Worm (Caenorhabditis elegans): ENCODE results near the gene fut-6.

Gene fut-6

ce11 chrII:4658245-4658644 is 2.5 kb upstream of the fut-6 start:
- TF ChIP-seq die-1 (tag; optimal IDR thresholded peaks at IDR 0.05) (no peak), Y56A3A.18 (GFP tag; IDR thresholded peaks at IDR 0.05) (no peak), nhr-90 (tag; optimal IDR thresholded peaks at IDR 0.05) (no peak), C17E4.6 (GFP tag; IDR thresholded peaks at IDR 0.05) (no peak), him-1 (tag; optimal IDR thresholded peaks at IDR 0.05) (no peak), Y67H2A.10 (GFP tag; conservative IDR thresholded peaks at IDR 0.05) (no peak), ztf-26 (tag; optimal IDR thresholded peaks at IDR 0.05) (no peak), sdz-38 (tag; optimal IDR thresholded peaks at IDR 0.05) (no peak), madf-10 (tag; optimal IDR thresholded peaks at IDR 0.05) (no peak)

- TF ChIP-seq let-526 (GFP tag; IDR thresholded peaks at IDR 0.05) (no peak), F10E7.11 (tag; optimal IDR thresholded peaks at IDR 0.05) (no peak), ztf-18 (tag; optimal IDR thresholded peaks at IDR 0.05) (no peak), cebp-1 (GFP tag; IDR thresholded peaks at IDR 0.05) (no peak), cebp-1 (tag; optimal IDR thresholded peaks at IDR 0.05) (no peak), repo-1 (tag; optimal IDR thresholded peaks at IDR 0.05) (no peak), bed-2 (GFP tag; IDR thresholded peaks at IDR 0.05) (no peak), F57A8.1 (GFP tag; optimal IDR thresholded peaks at IDR 0.05) (no peak), ceh-58 (GFP tag; IDR thresholded peaks at IDR 0.05) (no peak), rpc-1 (optimal IDR thresholded peaks at IDR 0.05) (no peak), rpc-1 (tag; optimal IDR thresholded peaks at IDR 0.05) (no peak), Y53G8AR.9 (GFP tag; conservative IDR thresholded peaks at IDR 0.05) (no peak), K12H6.12 (tag; optimal IDR thresholded peaks at IDR 0.05) (no peak), lir-1 (GFP tag; conservative IDR thresholded peaks at IDR 0.05) (no peak), ccch-3 (GFP tag; optimal IDR thresholded peaks at IDR 0.05) (no peak), hlh-26 (GFP tag; conservative IDR thresholded peaks at IDR 0.05) (no peak), mes-4 (tag; optimal IDR thresholded peaks at IDR 0.05) (no peak), unc-62 (GFP tag; optimal IDR thresholded peaks at IDR 0.05) (no peak), F49E8.2 (tag; optimal IDR thresholded peaks at IDR 0.05; ENCODE audit: insufficient read depth) (no peak), rcor-1 (GFP tag; IDR thresholded peaks at IDR 0.05) (no peak)
Measured at ce11 chrII:4657370-4657769, 1.6 kb upstream of the fut-6 start.

- TF ChIP-seq snpc-4 (GFP tag; optimal IDR thresholded peaks at IDR 0.05): no peak
- no peak for TF ChIP-seq snpc-4 (tag; optimal IDR thresholded peaks at IDR 0.05)
- TF ChIP-seq hlh-12 (tag; optimal IDR thresholded peaks at IDR 0.05): no peak
- TF ChIP-seq ets-4 (GFP tag; optimal IDR thresholded peaks at IDR 0.05): no peak
Measured at ce11 chrII:4650072-4650471, 5.7 kb downstream of the fut-6 start.

DNA sequence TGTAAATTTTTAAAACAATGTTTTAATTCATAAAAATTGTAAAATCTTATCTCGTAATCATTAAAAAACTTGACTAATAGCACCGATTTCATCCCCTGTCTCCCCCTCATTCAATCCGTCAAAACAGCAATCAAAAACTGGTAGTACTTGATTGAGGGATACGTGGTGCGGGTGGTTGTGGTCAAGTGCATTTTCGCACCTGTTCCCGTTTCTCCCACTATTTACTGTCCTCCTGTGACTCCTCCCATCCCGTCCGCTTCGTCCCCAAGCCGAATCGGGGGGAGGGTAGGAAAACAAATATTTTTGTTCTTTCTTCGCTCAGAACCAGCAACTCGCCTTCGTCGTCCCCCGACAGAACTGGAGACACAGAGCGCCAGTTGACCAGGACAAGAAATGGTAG is 6.9 kb downstream of the fut-6 start, which contains the start of gene lgc-27:
Gene lgc-27 (plus strand): TSS at position 301 of the 400 bp plus-strand sequence.
- no peak for TF ChIP-seq die-1 (tag; optimal IDR thresholded peaks at IDR 0.05)
- no peak for TF ChIP-seq K11D2.4 (GFP tag; IDR thresholded peaks at IDR 0.05)
- no peak for TF ChIP-seq ets-4 (GFP tag; optimal IDR thresholded peaks at IDR 0.05)
- TF ChIP-seq aptf-2 (GFP tag; conservative IDR thresholded peaks at IDR 0.05): no peak
- no peak for TF ChIP-seq tbx-9 (tag; optimal IDR thresholded peaks at IDR 0.05; ENCODE audit: borderline replicate concordance)
- TF ChIP-seq madf-3 (GFP tag; IDR thresholded peaks at IDR 0.05): 0 out of 2 replicates have a peak, but pooled peaks have one; percentile 8
